Fruit fly (Drosophila melanogaster) whole organism, embryonic: Measurements from ENCODE around the gene CG13810.

Experiments used
- Aef1 ChIP-seq: fragments of 200-800 bp; sonication (Bioruptor generic); IDR thresholded peaks from 3 replicates; pipeline ENCODE4 v1.3.6; 2022; ENCODE audit warnings: missing biosample characterization, missing genetic modification characterization
- Bgb ChIP-seq: fragments of 200-800 bp; sonication (Bioruptor generic); IDR thresholded peaks from 2 replicates; pipeline ENCODE4 v1.3.6; 2022; ENCODE audit warnings: missing biosample characterization, missing genetic modification characterization; ENCODE audit not compliant: partially characterized antibody
- CG1024 ChIP-seq: fragments of 200-800 bp; sonication (Bioruptor generic); IDR thresholded peaks from 2 replicates; pipeline ENCODE4 v1.3.6; 2022; ENCODE audit warnings: missing biosample characterization, missing genetic modification characterization
- CG14710 ChIP-seq: fragments of 200-800 bp; sonication (Bioruptor generic); optimal IDR thresholded peaks from 3 replicates; lab custom pipeline; 2019; ENCODE audit warnings: missing biosample characterization, mild to moderate bottlenecking, missing genetic modification characterization, moderate library complexity
- CG17568 ChIP-seq: fragments of 200-800 bp; sonication (Bioruptor generic); optimal IDR thresholded peaks from 2 replicates; lab custom pipeline; 2018; ENCODE audit warnings: missing biosample characterization, mild to moderate bottlenecking, missing genetic modification characterization, moderate library complexity
- CG17912 ChIP-seq: fragments of 200-800 bp; sonication (Bioruptor generic); optimal IDR thresholded peaks from 2 replicates; lab custom pipeline; 2018; ENCODE audit warnings: missing biosample characterization, mild to moderate bottlenecking, missing genetic modification characterization
- CG1832 ChIP-seq: fragments of 200-800 bp; sonication (Bioruptor generic); optimal IDR thresholded peaks from 2 replicates; lab custom pipeline; 2017; ENCODE audit warnings: missing biosample characterization, mild to moderate bottlenecking, missing genetic modification characterization, inconsistent platforms
- CG2120 ChIP-seq: fragments of 200-800 bp; sonication (Bioruptor generic); optimal IDR thresholded peaks from 3 replicates; lab custom pipeline; 2016; ENCODE audit warnings: missing biosample characterization, missing genetic modification characterization
- CG2202 ChIP-seq: fragments of 200-800 bp; sonication (Bioruptor generic); optimal IDR thresholded peaks from 2 replicates; lab custom pipeline; 2018; ENCODE audit warnings: missing biosample characterization, mild to moderate bottlenecking, missing genetic modification characterization
- CG30431 ChIP-seq: fragments of 200-800 bp; sonication (Bioruptor generic); optimal IDR thresholded peaks from 2 replicates; lab custom pipeline; 2017; ENCODE audit warnings: missing biosample characterization, missing genetic modification characterization
- CG3065 ChIP-seq: fragments of 200-800 bp; sonication (Bioruptor generic); optimal IDR thresholded peaks from 2 replicates; lab custom pipeline; 2016; ENCODE audit warnings: missing biosample characterization, missing genetic modification characterization
- CG31388 ChIP-seq: fragments of 200-800 bp; sonication (Bioruptor generic); optimal IDR thresholded peaks from 2 replicates; lab custom pipeline; 2016; ENCODE audit warnings: missing biosample characterization, missing genetic modification characterization
- CG42726 ChIP-seq: fragments of 200-800 bp; sonication (Bioruptor generic); IDR thresholded peaks from 2 replicates; pipeline ENCODE4 v1.3.6; 2022; ENCODE audit warnings: missing biosample characterization, missing genetic modification characterization; ENCODE audit not compliant: partially characterized antibody
- CG4730 ChIP-seq: fragments of 200-800 bp; sonication (Bioruptor generic); IDR thresholded peaks from 2 replicates; pipeline ENCODE4 v1.3.6; 2022; ENCODE audit warnings: missing biosample characterization, missing genetic modification characterization
- CG8924 ChIP-seq: fragments of 200-800 bp; optimal IDR thresholded peaks from 3 replicates; lab custom pipeline; 2019; ENCODE audit warnings: missing biosample characterization, mild to moderate bottlenecking, missing genetic modification characterization, moderate library complexity
- CG9215 ChIP-seq: fragments of 200-800 bp; sonication (Bioruptor generic); IDR thresholded peaks from 2 replicates; pipeline ENCODE4 v1.3.6; 2022; ENCODE audit warnings: missing biosample characterization, missing genetic modification characterization
- CkIIα-i1 ChIP-seq: fragments of 200-800 bp; sonication (Bioruptor generic); IDR thresholded peaks from 2 replicates; pipeline ENCODE4 v1.3.6; 2022; ENCODE audit warnings: missing biosample characterization, missing genetic modification characterization
- CoRest ChIP-seq: fragments of 200-800 bp; sonication (Bioruptor generic); optimal IDR thresholded peaks from 3 replicates; lab custom pipeline; 2018; ENCODE audit warnings: missing biosample characterization, mild to moderate bottlenecking, missing genetic modification characterization, moderate library complexity
- Doc2 ChIP-seq: fragments of 200-800 bp; sonication (Bioruptor generic); IDR thresholded peaks from 2 replicates; pipeline ENCODE4 v1.3.6; 2022; ENCODE audit warnings: missing biosample characterization, missing genetic modification characterization
- E2f1 ChIP-seq: fragments of 200-800 bp; sonication (Bioruptor generic); IDR thresholded peaks from 2 replicates; pipeline ENCODE4 v1.3.6; 2022; ENCODE audit warnings: missing biosample characterization, missing genetic modification characterization
- Eip74EF ChIP-seq, 2 experiments: fragments of 200-800 bp in 1 of 2; fragments of >200 bp in 1 of 2; sonication (Bioruptor generic) in 1 of 2; optimal IDR thresholded peaks; 2 replicates each; lab custom pipeline; 2017 to 2019; ENCODE audit warnings: missing biosample characterization in 2 of 2, missing genetic modification characterization in 2 of 2, mild to moderate bottlenecking in 1 of 2, moderate library complexity in 1 of 2
- Gsc ChIP-seq: fragments of 200-800 bp; sonication (Bioruptor generic); IDR thresholded peaks from 2 replicates; pipeline ENCODE4 v1.3.6; 2022; ENCODE audit warnings: missing biosample characterization, missing genetic modification characterization
- HLHmδ ChIP-seq: fragments of 200-800 bp; sonication (Bioruptor generic); optimal IDR thresholded peaks from 2 replicates; lab custom pipeline; 2018; ENCODE audit warnings: missing biosample characterization, mild to moderate bottlenecking, missing genetic modification characterization, moderate library complexity
- Hey ChIP-seq: fragments of 200-800 bp; sonication (Bioruptor generic); optimal IDR thresholded peaks from 3 replicates; lab custom pipeline; 2018; ENCODE audit warnings: missing biosample characterization, mild to moderate bottlenecking, missing genetic modification characterization
- Hmx ChIP-seq: fragments of 200-800 bp; sonication (Bioruptor generic); optimal IDR thresholded peaks from 2 replicates; lab custom pipeline; 2016; ENCODE audit warnings: missing biosample characterization, missing genetic modification characterization
- Mrtf ChIP-seq: fragments of 200-800 bp; sonication (Bioruptor generic); IDR thresholded peaks from 3 replicates; pipeline ENCODE4 v1.3.6; 2022; ENCODE audit warnings: missing biosample characterization, missing genetic modification characterization
- NFAT ChIP-seq: fragments of 200-800 bp; sonication (Bioruptor generic); IDR thresholded peaks from 2 replicates; pipeline ENCODE4 v1.3.6; 2022; ENCODE audit warnings: missing biosample characterization, missing genetic modification characterization
- Oaz ChIP-seq: fragments of 200-800 bp; sonication (Bioruptor generic); IDR thresholded peaks from 2 replicates; pipeline ENCODE4 v1.3.6; 2022; ENCODE audit warnings: missing biosample characterization, missing genetic modification characterization
- Opbp ChIP-seq: fragments of 200-800 bp; sonication (Bioruptor generic); IDR thresholded peaks from 3 replicates; pipeline ENCODE4 v1.3.6; 2022; ENCODE audit warnings: missing biosample characterization, missing genetic modification characterization; ENCODE audit not compliant: partially characterized antibody
- Side ChIP-seq: fragments of 200-800 bp; sonication (Bioruptor generic); optimal IDR thresholded peaks from 2 replicates; lab custom pipeline; 2016; ENCODE audit warnings: missing biosample characterization, missing genetic modification characterization
- Usf ChIP-seq: fragments of 200-800 bp; sonication (Bioruptor generic); optimal IDR thresholded peaks from 2 replicates; lab custom pipeline; 2017; ENCODE audit warnings: missing genotype, missing biosample characterization, missing genetic modification characterization
- bcd ChIP-seq: fragments of 200-800 bp; sonication (Bioruptor generic); optimal IDR thresholded peaks from 2 replicates; lab custom pipeline; 2017; ENCODE audit warnings: missing biosample characterization, mild to moderate bottlenecking, missing genetic modification characterization
- chinmo ChIP-seq: fragments of 200-800 bp; sonication (Bioruptor generic); IDR thresholded peaks from 4 replicates; pipeline ENCODE4 v1.3.6; 2022; ENCODE audit warnings: missing biosample characterization, missing genetic modification characterization; ENCODE audit not compliant: partially characterized antibody
- cwo ChIP-seq: fragments of 200-800 bp; sonication (Bioruptor generic); optimal IDR thresholded peaks from 3 replicates; lab custom pipeline; 2017; ENCODE audit warnings: missing biosample characterization, missing genetic modification characterization, mild to moderate bottlenecking, moderate library complexity, missing genetic modification reagents
- dati ChIP-seq: fragments of 200-800 bp; sonication (Bioruptor generic); IDR thresholded peaks from 2 replicates; pipeline ENCODE4 v1.3.6; 2022; ENCODE audit warnings: missing biosample characterization, missing genetic modification characterization
- dm ChIP-seq: fragments of 200-800 bp; sonication (Bioruptor generic); optimal IDR thresholded peaks from 3 replicates; lab custom pipeline; 2016; ENCODE audit warnings: missing biosample characterization, missing genetic modification characterization
- esg ChIP-seq: fragments of 200-800 bp; sonication (Bioruptor generic); conservative IDR thresholded peaks from 2 replicates; pipeline ENCODE4 v1.3.6; 2022; ENCODE audit warnings: missing biosample characterization, missing genetic modification characterization
- eve ChIP-seq, 2 experiments: fragments of >200 bp; optimal IDR thresholded peaks; 2 replicates each; lab custom pipeline; 2017; ENCODE audit warnings: missing biosample characterization in 2 of 2, missing genetic modification characterization in 2 of 2
- fd3F ChIP-seq: fragments of 200-800 bp; sonication (Bioruptor generic); optimal IDR thresholded peaks from 2 replicates; lab custom pipeline; 2018; ENCODE audit warnings: missing biosample characterization, mild to moderate bottlenecking, missing genetic modification characterization, moderate library complexity
- fd96Cb ChIP-seq: fragments of 200-800 bp; sonication (Bioruptor generic); optimal IDR thresholded peaks from 2 replicates; lab custom pipeline; 2018; ENCODE audit warnings: missing biosample characterization, mild to moderate bottlenecking, missing genetic modification characterization, moderate library complexity
- lab ChIP-seq: fragments of 200-800 bp; sonication (Bioruptor generic); optimal IDR thresholded peaks from 3 replicates; lab custom pipeline; 2017; ENCODE audit warnings: missing biosample characterization, missing genetic modification characterization, mild to moderate bottlenecking, moderate library complexity, missing genetic modification reagents
- lola ChIP-seq, 3 experiments: fragments of >200 bp in 2 of 3; fragments of 200-800 bp in 1 of 3; sonication (Bioruptor generic) in 1 of 3; optimal IDR thresholded peaks; 2 replicates each; lab custom pipeline; 2017 to 2019; ENCODE audit warnings: missing biosample characterization in 3 of 3, missing genetic modification characterization in 3 of 3, mild to moderate bottlenecking in 1 of 3, moderate library complexity in 1 of 3
- nom ChIP-seq: fragments of 200-800 bp; sonication (Bioruptor generic); optimal IDR thresholded peaks from 2 replicates; lab custom pipeline; 2017; ENCODE audit warnings: missing biosample characterization, missing genetic modification characterization, mild to moderate bottlenecking, moderate library complexity, missing genetic modification reagents
- odd ChIP-seq: fragments of 200-800 bp; sonication (Bioruptor generic); optimal IDR thresholded peaks from 2 replicates; lab custom pipeline; 2017; ENCODE audit warnings: missing biosample characterization, mild to moderate bottlenecking, missing genetic modification characterization
- pan ChIP-seq, 4 experiments: fragments of >200 bp in 3 of 4; fragments of 200-800 bp in 1 of 4; sonication (Bioruptor generic) in 1 of 4; optimal IDR thresholded peaks in 3 of 4; IDR thresholded peaks in 1 of 4; 2 replicates each; pipeline versions ENCODE4 v1.3.6 to Lab custom; 2017 to 2022; ENCODE audit warnings: missing biosample characterization in 2 of 4, missing genetic modification characterization in 2 of 4, mixed read lengths in 1 of 4
- pum ChIP-seq: fragments of 200-800 bp; sonication (Bioruptor generic); optimal IDR thresholded peaks from 2 replicates; lab custom pipeline; 2016; ENCODE audit warnings: missing biosample characterization, missing genetic modification characterization
- seq ChIP-seq: fragments of 200-800 bp; sonication (Bioruptor generic); IDR thresholded peaks from 2 replicates; pipeline ENCODE4 v1.3.6; 2022; ENCODE audit warnings: missing biosample characterization, missing genetic modification characterization
- slbo ChIP-seq: fragments of 200-800 bp; sonication (Bioruptor generic); IDR thresholded peaks from 2 replicates; pipeline ENCODE4 v1.3.6; 2022; ENCODE audit warnings: missing biosample characterization, missing genetic modification characterization
- tio ChIP-seq: fragments of 200-800 bp; sonication (Bioruptor generic); optimal IDR thresholded peaks from 2 replicates; lab custom pipeline; 2017; ENCODE audit warnings: missing biosample characterization, missing genetic modification characterization, inconsistent platforms

Gene CG13810

dm6 chr3L:2162019-2162418 is 23.7 kb upstream of the CG13810 start (continued):
- peak in 1 of 2 experiments; percentile 57 for TF ChIP-seq Eip74EF (GFP tag; optimal IDR thresholded peaks at IDR 0.05; lab: Kevin White, UChicago)
- TF ChIP-seq NFAT (GFP tag; lab: Robert Waterston, UW): no peak
- TF ChIP-seq seq: peak; percentile 60; the same call in 1 of the 2 replicates
- no peak for TF ChIP-seq chinmo
- TF ChIP-seq Mrtf (GFP tag; lab: Robert Waterston, UW): 0 out of 3 replicates have a peak, but pooled peaks have one; percentile 44
- peak; percentile 63 for TF ChIP-seq CG8924 (tag; lab: Kevin White, UChicago)
- peak; percentile 67 for TF ChIP-seq CoRest
- TF ChIP-seq Doc2 (GFP tag; lab: Robert Waterston, UW): no peak
- no peak for TF ChIP-seq CG3065
- TF ChIP-seq CG30431 (GFP tag; lab: Kevin White, UChicago): peak; percentile 31
- peak; percentile 83 for TF ChIP-seq E2f1 (GFP tag; lab: Robert Waterston, UW)
- peak; percentile 41 for TF ChIP-seq dm (GFP tag; lab: Kevin White, UChicago)
- TF ChIP-seq lola (GFP tag; optimal IDR thresholded peaks at IDR 0.05; lab: Kevin White, UChicago): peak in 1 of 3 experiments; percentile 58
- peak; percentile 70 for TF ChIP-seq slbo
- no peak for TF ChIP-seq CG17912 (GFP tag; lab: Kevin White, UChicago)
- no peak for TF ChIP-seq CG1832 (GFP tag; lab: Kevin White, UChicago)
- peak; percentile 15 for TF ChIP-seq CG2202 (tag; lab: Kevin White, UChicago)
- TF ChIP-seq CG17568 (GFP tag; lab: Kevin White, UChicago): peak; percentile 39
- TF ChIP-seq fd96Cb (tag; lab: Kevin White, UChicago): peak; percentile 87
- TF ChIP-seq CG1024 (GFP tag; lab: Robert Waterston, UW): peak; percentile 85
- TF ChIP-seq Usf (GFP tag; lab: Kevin White, UChicago): no peak
- peak; percentile 74 for TF ChIP-seq lab (GFP tag; lab: Kevin White, UChicago)
- peak; percentile 81 for TF ChIP-seq esg (GFP tag; lab: Robert Waterston, UW)
- peak; percentile 68 for TF ChIP-seq CG4730 (GFP tag; lab: Robert Waterston, UW)
- peak; percentile 70 for TF ChIP-seq pum (GFP tag; lab: Kevin White, UChicago)
- no peak for TF ChIP-seq pan (optimal IDR thresholded peaks at IDR 0.05; lab: Kevin White, UChicago)
- TF ChIP-seq pan (GFP tag; optimal IDR thresholded peaks at IDR 0.05 in 1 of 2, IDR thresholded peaks at IDR 0.05 in 1 of 2): peak in 1 of 2 experiments; percentile 85
- peak; percentile 49 for TF ChIP-seq bcd (GFP tag; lab: Kevin White, UChicago)
- TF ChIP-seq Gsc (GFP tag; lab: Robert Waterston, UW): peak; percentile 59
- peak; percentile 43 for TF ChIP-seq nom (GFP tag; lab: Kevin White, UChicago)
- peak; percentile 37 for TF ChIP-seq cwo (GFP tag; lab: Kevin White, UChicago)
- TF ChIP-seq Bgb (GFP tag; lab: Robert Waterston, UW): no peak
- TF ChIP-seq CG2120 (GFP tag; lab: Kevin White, UChicago): peak; percentile 16
- no peak for TF ChIP-seq Hmx (GFP tag; lab: Kevin White, UChicago)
- TF ChIP-seq Hey (tag; lab: Kevin White, UChicago): no peak
- TF ChIP-seq CG31388: peak; percentile 48
- TF ChIP-seq CkIIα-i1 (GFP tag; lab: Robert Waterston, UW): peak; percentile 56; the same call in 1 of the 2 replicates
- TF ChIP-seq HLHmδ (GFP tag; lab: Kevin White, UChicago): no peak
- no peak for TF ChIP-seq Opbp (GFP tag; lab: Robert Waterston, UW)
- peak; percentile 37 for TF ChIP-seq tio (GFP tag; lab: Kevin White, UChicago)
- TF ChIP-seq CG9215 (GFP tag; lab: Robert Waterston, UW): peak; percentile 35; the same call in 1 of the 2 replicates
- peak; percentile 75 for TF ChIP-seq Aef1 (GFP tag; lab: Robert Waterston, UW)
- no peak for TF ChIP-seq fd3F
- TF ChIP-seq Side (GFP tag; lab: Kevin White, UChicago): peak; percentile 69
- TF ChIP-seq odd (GFP tag; lab: Kevin White, UChicago): no peak
- TF ChIP-seq dati (GFP tag; lab: Robert Waterston, UW): peak; percentile 78
- TF ChIP-seq Oaz (GFP tag; lab: Robert Waterston, UW): peak; percentile 57
- TF ChIP-seq CG14710 (tag; lab: Kevin White, UChicago): peak; percentile 73
- TF ChIP-seq CG42726 (GFP tag; lab: Robert Waterston, UW): no peak
- TF ChIP-seq eve (GFP tag; optimal IDR thresholded peaks at IDR 0.05; lab: Kevin White, UChicago): peak in 1 of 2 experiments; percentile 93
